Fruit fly (Drosophila melanogaster): ENCODE results near the gene IFT43.

IFT43 gene

dm6 chr2L:12694823-12695420 lies at the start of gene IFT43, which contains the start of gene PICK1:
IFT43 (minus strand) TSS chr2L:12694988.
PICK1 (plus strand) TSS chr2L:12695033.
- no peak for TF ChIP-seq CG33017 (tag; optimal IDR thresholded peaks at IDR 0.05)

DNA sequence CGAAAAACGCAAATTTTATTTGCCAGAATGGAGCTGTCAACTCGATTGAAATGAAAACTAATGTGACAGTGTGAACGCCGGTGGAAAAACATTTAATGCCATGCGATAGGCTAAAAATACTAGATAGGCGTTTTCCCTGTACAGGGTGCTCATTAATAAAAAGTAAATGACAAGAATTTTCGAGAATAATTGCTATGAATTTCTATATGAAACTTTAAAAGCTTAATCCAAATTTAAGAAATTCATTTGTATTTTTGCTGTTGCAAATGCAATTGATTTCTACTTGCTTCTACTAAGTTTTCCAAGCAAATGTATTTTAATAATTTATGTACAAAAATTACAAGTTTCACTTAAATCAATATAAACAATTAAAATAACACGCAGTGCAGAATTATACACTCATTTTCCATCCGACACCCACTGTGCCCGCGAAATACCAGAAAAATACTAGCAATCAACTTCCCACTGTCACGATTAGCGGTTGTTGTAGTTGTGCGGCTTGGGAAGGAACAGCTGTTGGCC lies 27.1 kb upstream of the IFT43 start, which contains the start of gene Pih1D1:
Gene Pih1D1, minus strand, starts transcription at position 50 of the 522 bp plus-strand sequence.
- TF ChIP-seq CG1620 (GFP tag; optimal IDR thresholded peaks at IDR 0.05) (peak; percentile 92), Crg-1 (GFP tag; optimal IDR thresholded peaks at IDR 0.05) (peak; percentile 82), CG7101 (tag; optimal IDR thresholded peaks at IDR 0.05) (peak; percentile 91), pad (GFP tag; optimal IDR thresholded peaks at IDR 0.05) (peak; percentile 87), cnc (optimal IDR thresholded peaks at IDR 0.05) (no peak), CG12768 (GFP tag; optimal IDR thresholded peaks at IDR 0.05) (peak; percentile 95), CG14711 (tag; optimal IDR thresholded peaks at IDR 0.05) (peak; percentile 85), CG5204 (GFP tag; optimal IDR thresholded peaks at IDR 0.05) (peak; percentile 94), bab1 (GFP tag; optimal IDR thresholded peaks at IDR 0.05) (peak; percentile 94), Clk (GFP tag; optimal IDR thresholded peaks at IDR 0.05) (peak; percentile 94), Mnt (GFP tag; optimal IDR thresholded peaks at IDR 0.05) (peak; percentile 55), ovo (GFP tag; optimal IDR thresholded peaks at IDR 0.05) (peak; percentile 84), CG7045 (GFP tag; optimal IDR thresholded peaks at IDR 0.05) (peak; percentile 97), cic (GFP tag; optimal IDR thresholded peaks at IDR 0.05) (no peak), Hr96 (GFP tag; optimal IDR thresholded peaks at IDR 0.05) (peak; percentile 91), CG11617 (GFP tag; optimal IDR thresholded peaks at IDR 0.05) (peak; percentile 92), kay (GFP tag; ENCODE audit: borderline replicate concordance) (no peak), toe (GFP tag; optimal IDR thresholded peaks at IDR 0.05) (peak; percentile 96), CG33017 (tag; optimal IDR thresholded peaks at IDR 0.05) (peak; percentile 90), tj (GFP tag; optimal IDR thresholded peaks at IDR 0.05) (peak; percentile 73)

dm6 chr2L:12720430-12721396 lies 25.9 kb upstream of the IFT43 start:
- TF ChIP-seq CG14711 (tag; optimal IDR thresholded peaks at IDR 0.05) (peak; percentile 8), CG33017 (tag; optimal IDR thresholded peaks at IDR 0.05) (peak; percentile 10), tj (GFP tag; optimal IDR thresholded peaks at IDR 0.05) (peak; percentile 1), Crg-1 (GFP tag; optimal IDR thresholded peaks at IDR 0.05) (no peak), bab1 (GFP tag; optimal IDR thresholded peaks at IDR 0.05) (no peak), ovo (GFP tag; optimal IDR thresholded peaks at IDR 0.05) (no peak), cnc (optimal IDR thresholded peaks at IDR 0.05) (peak in 1 of 2 experiments; percentile 65), CG12768 (GFP tag; optimal IDR thresholded peaks at IDR 0.05) (peak; percentile 57), CG7045 (GFP tag; optimal IDR thresholded peaks at IDR 0.05) (peak; percentile 51), Hr96 (GFP tag; optimal IDR thresholded peaks at IDR 0.05) (peak; percentile 18), CG5204 (GFP tag; optimal IDR thresholded peaks at IDR 0.05) (peak; percentile 31), Mnt (GFP tag; optimal IDR thresholded peaks at IDR 0.05) (no peak), kay (GFP tag; ENCODE audit: borderline replicate concordance) (peak; percentile 81), Clk (GFP tag; optimal IDR thresholded peaks at IDR 0.05) (peak; percentile 45), CG7101 (tag; optimal IDR thresholded peaks at IDR 0.05) (peak; percentile 37), toe (GFP tag; optimal IDR thresholded peaks at IDR 0.05) (peak; percentile 53), pad (GFP tag; optimal IDR thresholded peaks at IDR 0.05) (peak; percentile 30), CG1620 (GFP tag; optimal IDR thresholded peaks at IDR 0.05) (no peak), cic (GFP tag; optimal IDR thresholded peaks at IDR 0.05) (peak; percentile 77), CG11617 (GFP tag; optimal IDR thresholded peaks at IDR 0.05) (peak; percentile 52)

DNA sequence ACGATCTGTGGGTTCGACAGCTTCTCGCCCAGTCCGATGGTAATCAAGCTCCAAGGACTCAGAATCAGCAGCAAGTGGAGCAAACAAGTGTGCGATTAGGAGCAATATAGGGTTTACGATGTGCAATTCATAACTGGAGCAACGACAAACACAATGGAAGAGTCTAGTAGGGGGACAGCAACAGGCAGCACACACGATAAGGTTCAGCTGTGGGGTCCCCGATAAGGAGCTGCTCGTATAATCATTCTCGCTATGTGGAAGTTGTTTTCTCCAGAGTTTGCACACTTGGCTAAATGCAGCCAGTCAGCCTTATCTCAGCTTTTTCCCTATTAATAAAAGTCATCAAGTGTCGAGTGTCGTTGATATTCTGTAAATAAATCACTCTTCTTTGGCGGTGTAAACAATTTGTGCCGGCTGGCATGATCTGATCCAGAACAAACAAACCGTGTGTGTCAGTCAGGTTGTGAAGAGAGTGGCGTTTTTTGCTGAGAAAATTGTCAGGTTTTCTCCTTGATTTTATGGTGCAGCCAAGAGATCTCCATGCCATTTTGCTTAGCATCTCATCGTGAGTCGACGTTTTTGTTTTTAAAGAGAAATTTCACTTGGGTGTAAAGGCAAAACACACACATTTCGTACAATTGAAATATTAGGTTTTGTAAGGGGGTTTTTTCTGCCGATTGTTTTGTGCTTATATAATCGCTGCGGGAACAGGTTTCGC lies 25.1 kb upstream of the IFT43 start:
- peak; percentile 19 for TF ChIP-seq Mnt (GFP tag; optimal IDR thresholded peaks at IDR 0.05)
- no peak for TF ChIP-seq CG5204 (GFP tag; optimal IDR thresholded peaks at IDR 0.05)
- no peak for TF ChIP-seq Hr96 (GFP tag; optimal IDR thresholded peaks at IDR 0.05)
- TF ChIP-seq ovo (GFP tag; optimal IDR thresholded peaks at IDR 0.05) = peak; percentile 18
- TF ChIP-seq CG7045 (GFP tag; optimal IDR thresholded peaks at IDR 0.05) = no peak
- TF ChIP-seq bab1 (GFP tag; optimal IDR thresholded peaks at IDR 0.05) = no peak
- TF ChIP-seq CG33017 (tag; optimal IDR thresholded peaks at IDR 0.05) = peak; percentile 21
- TF ChIP-seq tj (GFP tag; optimal IDR thresholded peaks at IDR 0.05) = peak; percentile 59
- no peak for TF ChIP-seq CG1620 (GFP tag; optimal IDR thresholded peaks at IDR 0.05)
- no peak for TF ChIP-seq CG11617 (GFP tag; optimal IDR thresholded peaks at IDR 0.05)
- no peak for TF ChIP-seq Crg-1 (GFP tag; optimal IDR thresholded peaks at IDR 0.05)
- TF ChIP-seq CG7101 (tag; optimal IDR thresholded peaks at IDR 0.05) = no peak
- TF ChIP-seq CG12768 (GFP tag; optimal IDR thresholded peaks at IDR 0.05) = peak; percentile 60
- TF ChIP-seq pad (GFP tag; optimal IDR thresholded peaks at IDR 0.05) = peak; percentile 0
- TF ChIP-seq CG14711 (tag; optimal IDR thresholded peaks at IDR 0.05) = peak; percentile 17
- peak; percentile 1 for TF ChIP-seq toe (GFP tag; optimal IDR thresholded peaks at IDR 0.05)
- no peak for TF ChIP-seq Clk (GFP tag; optimal IDR thresholded peaks at IDR 0.05)
- peak in 1 of 2 experiments; percentile 60 for TF ChIP-seq cnc (optimal IDR thresholded peaks at IDR 0.05)
- TF ChIP-seq cic (GFP tag; optimal IDR thresholded peaks at IDR 0.05) = peak; percentile 91
- peak; percentile 65 for TF ChIP-seq kay (GFP tag; ENCODE audit: borderline replicate concordance)

Measured in whole organism, adult.